Worm (Caenorhabditis elegans): Measurements from ENCODE around the gene F53C3.11.

DNA sequence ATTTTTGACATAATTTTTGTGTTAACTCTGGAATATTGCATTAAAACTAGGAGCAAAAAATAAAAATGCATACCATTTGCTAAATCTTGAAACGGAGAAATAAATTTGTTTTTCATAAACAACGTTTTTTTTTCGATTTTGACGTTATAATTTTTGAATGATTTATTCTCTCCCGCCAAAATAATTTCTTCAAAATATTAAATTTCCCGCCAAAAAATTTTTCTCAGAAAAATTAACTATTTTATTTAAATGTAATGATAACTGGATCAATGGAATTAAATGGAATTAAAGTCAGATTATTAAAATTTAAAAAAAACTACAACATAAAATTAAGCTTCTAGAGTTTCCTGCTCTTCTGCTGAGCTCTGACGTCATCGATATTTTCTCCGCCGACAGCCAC is 29.4 kb downstream of the F53C3.11 start, which contains the start of gene nep-3:
- TF ChIP-seq fos-1 (tag; optimal IDR thresholded peaks at IDR 0.05) (no peak), efl-3 (GFP tag; optimal IDR thresholded peaks at IDR 0.05) (no peak), aha-1 (tag; optimal IDR thresholded peaks at IDR 0.05) (no peak), jun-1 (tag; optimal IDR thresholded peaks at IDR 0.05) (no peak), pag-3 (tag; optimal IDR thresholded peaks at IDR 0.05; ENCODE audit: borderline replicate concordance, insufficient read depth) (no peak), hlh-4 (tag; optimal IDR thresholded peaks at IDR 0.05) (no peak), blmp-1 (tag; optimal IDR thresholded peaks at IDR 0.05) (no peak)

Data from whole organism, L1 larva.